Worm (Caenorhabditis elegans): ENCODE results near the gene F41H10.2.

Gene F41H10.2

DNA sequence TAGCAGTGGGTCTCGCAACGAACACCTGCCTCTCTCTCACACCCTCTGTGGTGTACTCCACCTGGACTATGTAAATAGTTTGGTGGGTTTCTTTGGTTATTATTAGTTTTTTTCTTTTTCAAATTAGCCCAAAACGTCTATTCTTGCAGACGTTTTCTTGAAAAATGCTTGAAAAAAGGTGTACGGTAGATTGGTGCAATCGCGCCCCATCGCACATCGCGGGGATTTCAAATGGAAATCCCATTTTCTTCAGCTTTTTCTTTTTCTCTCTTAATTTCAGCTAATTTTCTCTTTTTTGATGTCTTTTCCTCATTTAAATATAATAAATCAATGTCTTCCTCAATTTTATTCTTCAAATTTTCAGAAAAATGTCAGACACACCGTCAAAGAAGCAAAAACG, 27.3 kb upstream of the F41H10.2 start, which contains the start of gene Y4C6B.1:
Gene Y4C6B.1, plus strand, starts transcription at position 365 of the 400 bp plus-strand sequence.
- TF ChIP-seq zip-11 (GFP tag; IDR thresholded peaks at IDR 0.05) (no peak), nhr-111 (GFP tag; optimal IDR thresholded peaks at IDR 0.05) (no peak), dpl-1 (GFP tag; optimal IDR thresholded peaks at IDR 0.05) (no peak), T20F7.1 (GFP tag; optimal IDR thresholded peaks at IDR 0.05) (no peak), fkh-10 (GFP tag; optimal IDR thresholded peaks at IDR 0.05) (no peak), lsy-2 (tag; optimal IDR thresholded peaks at IDR 0.05) (peak in 1 of 2 experiments; percentile 83), dmd-8 (GFP tag; IDR thresholded peaks at IDR 0.05) (no peak), lin-38 (GFP tag; IDR thresholded peaks at IDR 0.05) (peak; percentile 87)

DNA sequence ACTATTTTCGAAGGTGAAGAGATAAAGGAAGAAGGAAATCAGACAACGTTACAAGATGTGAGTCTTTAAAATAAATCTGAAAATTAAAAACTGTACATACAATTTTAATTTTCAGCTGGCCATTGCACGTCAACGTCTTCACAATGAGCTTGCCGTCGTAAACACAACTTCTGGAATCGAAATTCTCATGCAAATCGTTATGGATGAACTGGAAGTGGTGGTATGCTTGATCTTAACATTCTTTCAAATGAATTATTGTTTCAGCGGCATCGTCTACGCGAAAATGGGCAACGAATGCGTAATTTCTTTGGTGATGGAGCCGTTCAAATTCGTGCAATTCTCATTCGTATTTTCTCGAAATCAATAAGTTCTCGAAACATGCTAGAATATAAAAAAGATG, 26.9 kb upstream of the F41H10.2 start:
- TF ChIP-seq pqm-1 (tag; optimal IDR thresholded peaks at IDR 0.05) = no peak
- peak in 1 of 2 experiments; percentile 96 for TF ChIP-seq unc-62 (GFP tag; optimal IDR thresholded peaks at IDR 0.05 in 1 of 2)
- TF ChIP-seq unc-62 (tag; optimal IDR thresholded peaks at IDR 0.05) = no peak

DNA sequence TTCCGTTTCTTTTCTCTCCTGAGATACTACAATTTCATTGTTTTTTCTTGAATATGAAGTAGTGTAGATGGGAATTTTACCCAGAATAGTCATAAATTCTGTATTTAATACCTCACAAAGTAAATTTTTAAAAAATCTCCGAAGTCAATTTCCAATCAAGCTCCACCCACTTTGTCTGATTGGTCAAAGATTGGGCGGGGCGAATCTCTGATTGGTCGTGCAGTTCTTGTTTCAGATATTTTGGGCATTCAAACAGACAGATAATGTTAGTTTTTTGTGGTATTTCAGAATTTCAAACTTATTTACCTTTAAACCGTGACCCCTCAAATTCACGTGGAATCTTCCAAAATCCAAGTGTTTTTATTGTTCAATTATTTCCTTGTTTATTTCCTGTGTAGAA, 20.9 kb upstream of the F41H10.2 start, which contains the start of gene F41H10.5:
Gene F41H10.5, plus strand, starts transcription at position 375 of the 400 bp plus-strand sequence.
- no peak for TF ChIP-seq ceh-28 (tag; optimal IDR thresholded peaks at IDR 0.05)
- no peak for TF ChIP-seq pqm-1 (tag; optimal IDR thresholded peaks at IDR 0.05)
- TF ChIP-seq ceh-32 (tag; optimal IDR thresholded peaks at IDR 0.05; ENCODE audit: poor library complexity) = no peak
- TF ChIP-seq nhr-25 (tag; optimal IDR thresholded peaks at IDR 0.05; ENCODE audit: borderline replicate concordance, insufficient read depth) = no peak
- no peak for TF ChIP-seq zag-1 (tag; optimal IDR thresholded peaks at IDR 0.05)
- TF ChIP-seq ceh-20 (GFP tag; IDR thresholded peaks at IDR 0.05) = no peak
- TF ChIP-seq daf-12 (tag; optimal IDR thresholded peaks at IDR 0.05) = no peak
- TF ChIP-seq mdl-1 (tag; optimal IDR thresholded peaks at IDR 0.05) = no peak
- TF ChIP-seq vab-7 (GFP tag; IDR thresholded peaks at IDR 0.05) = no peak
- TF ChIP-seq lin-29 (GFP tag; IDR thresholded peaks at IDR 0.05) = no peak
- no peak for TF ChIP-seq saeg-2 (GFP tag; IDR thresholded peaks at IDR 0.05)
- no peak for TF ChIP-seq nhr-41 (GFP tag; IDR thresholded peaks at IDR 0.05)
- no peak for TF ChIP-seq snpc-4 (tag; optimal IDR thresholded peaks at IDR 0.05)
- no peak for TF ChIP-seq zfp-3 (GFP tag; conservative IDR thresholded peaks at IDR 0.05)

DNA sequence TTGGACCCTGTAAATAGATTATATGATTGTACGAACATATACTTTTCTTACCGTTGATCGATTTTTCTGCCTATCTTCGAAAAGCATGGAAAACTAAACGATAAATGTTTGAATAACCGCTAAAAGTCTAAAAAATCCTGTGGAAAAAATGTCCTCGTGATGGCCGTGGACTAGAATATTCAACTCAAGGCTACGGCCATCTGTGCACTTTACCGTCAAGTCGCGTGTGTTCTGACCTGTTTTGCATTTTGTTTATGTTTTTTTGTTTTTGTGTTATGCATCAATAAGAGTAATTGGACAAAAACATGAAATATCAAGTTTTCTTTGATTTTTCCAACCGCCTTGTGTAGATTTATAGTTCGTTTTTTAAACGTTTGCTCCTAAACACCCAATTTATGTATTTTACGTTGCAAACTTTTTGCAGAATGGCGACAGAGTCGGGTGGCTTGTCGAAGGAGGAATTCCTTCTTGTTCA, 17.3 kb upstream of the F41H10.2 start, which contains the start of the genes hda-6 and F41H10.4:
Gene hda-6, minus strand, starts transcription at position 172 of the 475 bp plus-strand sequence.
Gene F41H10.4, plus strand, starts transcription at position 425 of the 475 bp plus-strand sequence.
- TF ChIP-seq egl-27 (tag; optimal IDR thresholded peaks at IDR 0.05) = no peak
- no peak for TF ChIP-seq nhr-41 (GFP tag; IDR thresholded peaks at IDR 0.05)
- TF ChIP-seq ctbp-1 (GFP tag; IDR thresholded peaks at IDR 0.05) = no peak
- no peak for TF ChIP-seq fkh-10 (GFP tag; optimal IDR thresholded peaks at IDR 0.05)
- TF ChIP-seq lir-3 (tag; optimal IDR thresholded peaks at IDR 0.05) = no peak
- no peak for TF ChIP-seq zfp-2 (tag; optimal IDR thresholded peaks at IDR 0.05)
- TF ChIP-seq set-16 (GFP tag; IDR thresholded peaks at IDR 0.05) = no peak
- no peak for TF ChIP-seq Y48G9A.11 (GFP tag; IDR thresholded peaks at IDR 0.05)
- peak; percentile 69 for TF ChIP-seq dve-1 (tag; optimal IDR thresholded peaks at IDR 0.05; ENCODE audit: insufficient read depth)
- peak; percentile 18 for TF ChIP-seq spr-1 (tag; optimal IDR thresholded peaks at IDR 0.05)
- TF ChIP-seq ZK337.2 (GFP tag; IDR thresholded peaks at IDR 0.05) = peak; percentile 40; the same call in 1 of the 2 replicates
- no peak for TF ChIP-seq T20F7.1 (GFP tag; optimal IDR thresholded peaks at IDR 0.05)
- TF ChIP-seq tag-97 (GFP tag; IDR thresholded peaks at IDR 0.05) = no peak
- TF ChIP-seq lin-29 (GFP tag; IDR thresholded peaks at IDR 0.05) = no peak
- TF ChIP-seq aly-2 (tag; optimal IDR thresholded peaks at IDR 0.05) = no peak
- no peak for TF ChIP-seq Y105C5A.15 (GFP tag; IDR thresholded peaks at IDR 0.05)
- TF ChIP-seq hlh-11 (tag; optimal IDR thresholded peaks at IDR 0.05) = peak; percentile 72
- no peak for TF ChIP-seq madf-5 (GFP tag; IDR thresholded peaks at IDR 0.05)
- no peak for TF ChIP-seq lin-1 (GFP tag; IDR thresholded peaks at IDR 0.05)
- TF ChIP-seq ceh-82 (tag; optimal IDR thresholded peaks at IDR 0.05) = no peak
- TF ChIP-seq fos-1 (tag; optimal IDR thresholded peaks at IDR 0.05) = no peak
- TF ChIP-seq gei-8 (GFP tag; optimal IDR thresholded peaks at IDR 0.05) = no peak
- peak; percentile 9 for TF ChIP-seq nhr-102 (tag; optimal IDR thresholded peaks at IDR 0.05)
- TF ChIP-seq nhr-237 (tag; optimal IDR thresholded peaks at IDR 0.05) = no peak
- TF ChIP-seq mes-2 (tag; optimal IDR thresholded peaks at IDR 0.05; ENCODE audit: poor library complexity, severe bottlenecking) = peak; percentile 97
- TF ChIP-seq ceh-32 (tag; optimal IDR thresholded peaks at IDR 0.05; ENCODE audit: poor library complexity) = no peak
- TF ChIP-seq Y75B8A.6 (GFP tag; IDR thresholded peaks at IDR 0.05) = no peak
- no peak for TF ChIP-seq ceh-28 (tag; optimal IDR thresholded peaks at IDR 0.05)

Data from whole organism, L4 larva.